Fruit fly (Drosophila melanogaster) whole organism, embryonic: ENCODE measurements around the gene CG15930.

ENCODE experiments used
- CG10366 ChIP-seq: fragments of 200-800 bp; sonication (Bioruptor generic); IDR thresholded peaks from 2 replicates; pipeline ENCODE4 v1.3.6; 2022; ENCODE audit warnings: missing biosample characterization, missing genetic modification characterization
- CG13287 ChIP-seq: fragments of 200-800 bp; sonication (Bioruptor generic); IDR thresholded peaks from 2 replicates; pipeline ENCODE4 v1.3.6; 2022; ENCODE audit warnings: missing biosample characterization, missing genetic modification characterization; ENCODE audit not compliant: partially characterized antibody
- CG14441 ChIP-seq: fragments of 200-800 bp; sonication (Bioruptor generic); IDR thresholded peaks from 2 replicates; pipeline ENCODE4 v1.3.6; 2022; ENCODE audit warnings: missing biosample characterization, missing genetic modification characterization
- CG14710 ChIP-seq: fragments of 200-800 bp; sonication (Bioruptor generic); optimal IDR thresholded peaks from 3 replicates; lab custom pipeline; 2019; ENCODE audit warnings: missing biosample characterization, mild to moderate bottlenecking, missing genetic modification characterization, moderate library complexity
- CG15514 ChIP-seq: fragments of 200-800 bp; sonication (Bioruptor generic); optimal IDR thresholded peaks from 3 replicates; lab custom pipeline; 2017; ENCODE audit warnings: missing biosample characterization, missing genetic modification characterization, mild to moderate bottlenecking, moderate library complexity, missing genetic modification reagents
- CG2116 ChIP-seq: fragments of 200-800 bp; sonication (Bioruptor generic); optimal IDR thresholded peaks from 3 replicates; lab custom pipeline; 2018; ENCODE audit warnings: missing biosample characterization, mild to moderate bottlenecking, missing genetic modification characterization
- CG2120 ChIP-seq: fragments of 200-800 bp; sonication (Bioruptor generic); optimal IDR thresholded peaks from 3 replicates; lab custom pipeline; 2016; ENCODE audit warnings: missing biosample characterization, missing genetic modification characterization
- CG2875 ChIP-seq: fragments of 200-800 bp; sonication (Bioruptor generic); optimal IDR thresholded peaks from 2 replicates; lab custom pipeline; 2017; ENCODE audit warnings: missing biosample characterization, mild to moderate bottlenecking, missing genetic modification characterization, missing genetic modification reagents
- CG31441 ChIP-seq: fragments of 200-800 bp; sonication (Bioruptor generic); IDR thresholded peaks from 2 replicates; pipeline ENCODE4 v1.3.6; 2022; ENCODE audit warnings: missing biosample characterization, missing genetic modification characterization
- CG3281 ChIP-seq: fragments of 200-800 bp; sonication (Bioruptor generic); optimal IDR thresholded peaks from 3 replicates; lab custom pipeline; 2017; ENCODE audit warnings: missing biosample characterization, mild to moderate bottlenecking, missing genetic modification characterization
- CG6791 ChIP-seq: fragments of 200-800 bp; sonication (Bioruptor generic); IDR thresholded peaks from 3 replicates; pipeline ENCODE4 v1.3.6; 2022; ENCODE audit warnings: missing biosample characterization, missing genetic modification characterization; ENCODE audit not compliant: partially characterized antibody
- CG6813 ChIP-seq: fragments of 200-800 bp; sonication (Bioruptor generic); optimal IDR thresholded peaks from 2 replicates; lab custom pipeline; 2017; ENCODE audit warnings: missing biosample characterization, missing genetic modification characterization, mild to moderate bottlenecking, moderate library complexity, missing genetic modification reagents
- CG9215 ChIP-seq: fragments of 200-800 bp; sonication (Bioruptor generic); IDR thresholded peaks from 2 replicates; pipeline ENCODE4 v1.3.6; 2022; ENCODE audit warnings: missing biosample characterization, missing genetic modification characterization
- CG9727 ChIP-seq: fragments of 200-800 bp; sonication (Bioruptor generic); optimal IDR thresholded peaks from 3 replicates; lab custom pipeline; 2017; ENCODE audit warnings: missing biosample characterization, mild to moderate bottlenecking, missing genetic modification characterization
- CoRest ChIP-seq: fragments of 200-800 bp; sonication (Bioruptor generic); optimal IDR thresholded peaks from 3 replicates; lab custom pipeline; 2018; ENCODE audit warnings: missing biosample characterization, mild to moderate bottlenecking, missing genetic modification characterization, moderate library complexity
- Deaf1 ChIP-seq: fragments of 200-800 bp; optimal IDR thresholded peaks from 3 replicates; lab custom pipeline; 2019; ENCODE audit warnings: missing biosample characterization, mild to moderate bottlenecking, missing genetic modification characterization, moderate library complexity
- Doc3 ChIP-seq: fragments of 200-800 bp; sonication (Bioruptor generic); IDR thresholded peaks from 3 replicates; pipeline ENCODE4 v1.3.6; 2022; ENCODE audit warnings: missing biosample characterization, missing genetic modification characterization; ENCODE audit not compliant: partially characterized antibody
- Dp ChIP-seq: fragments of 200-800 bp; sonication (Bioruptor generic); optimal IDR thresholded peaks from 2 replicates; lab custom pipeline; 2018; ENCODE audit warnings: missing biosample characterization, mild to moderate bottlenecking, missing genetic modification characterization, moderate library complexity
- Ets97D ChIP-seq: fragments of 200-800 bp; sonication (Bioruptor generic); optimal IDR thresholded peaks from 3 replicates; lab custom pipeline; 2016; ENCODE audit warnings: missing biosample characterization, missing genetic modification characterization
- Fer1 ChIP-seq: fragments of 200-800 bp; sonication (Bioruptor generic); optimal IDR thresholded peaks from 2 replicates; lab custom pipeline; 2017; ENCODE audit warnings: missing biosample characterization, mild to moderate bottlenecking, missing genetic modification characterization
- H15 ChIP-seq: fragments of 200-800 bp; sonication (Bioruptor generic); IDR thresholded peaks from 3 replicates; pipeline ENCODE4 v1.3.6; 2022; ENCODE audit warnings: missing biosample characterization, missing genetic modification characterization
- Hr39 ChIP-seq: fragments of >200 bp; optimal IDR thresholded peaks from 2 replicates; lab custom pipeline; 2017
- Lpt ChIP-seq: fragments of >200 bp; optimal IDR thresholded peaks from 2 replicates; lab custom pipeline; 2018; ENCODE audit warnings: missing biosample characterization, missing genetic modification characterization
- MESR4 ChIP-seq: fragments of 200-800 bp; sonication (Bioruptor generic); optimal IDR thresholded peaks from 2 replicates; lab custom pipeline; 2018; ENCODE audit warnings: missing biosample characterization, mild to moderate bottlenecking, missing genetic modification characterization, moderate library complexity
- MTF-1 ChIP-seq: fragments of 200-800 bp; sonication (Bioruptor generic); optimal IDR thresholded peaks from 2 replicates; lab custom pipeline; 2018; ENCODE audit warnings: missing biosample characterization, mild to moderate bottlenecking, missing genetic modification characterization, borderline replicate concordance
- Sox102F ChIP-seq: fragments of 200-800 bp; sonication (Bioruptor generic); optimal IDR thresholded peaks from 2 replicates; lab custom pipeline; 2018; ENCODE audit warnings: missing biosample characterization, mild to moderate bottlenecking, missing genetic modification characterization, moderate library complexity
- YL-1 ChIP-seq: fragments of 200-800 bp; sonication (Bioruptor generic); optimal IDR thresholded peaks from 3 replicates; lab custom pipeline; 2017; ENCODE audit warnings: missing biosample characterization, mild to moderate bottlenecking, missing genetic modification characterization
- al ChIP-seq: fragments of 200-800 bp; sonication (Bioruptor generic); IDR thresholded peaks from 2 replicates; pipeline ENCODE4 v1.3.6; 2022; ENCODE audit warnings: missing biosample characterization, missing genetic modification characterization
- amos ChIP-seq: fragments of 200-800 bp; sonication (Bioruptor generic); IDR thresholded peaks from 2 replicates; pipeline ENCODE4 v1.3.6; 2022; ENCODE audit warnings: missing biosample characterization, missing genetic modification characterization; ENCODE audit not compliant: partially characterized antibody
- ap ChIP-seq: fragments of 200-800 bp; sonication (Bioruptor generic); IDR thresholded peaks from 2 replicates; pipeline ENCODE4 v1.3.6; 2022; ENCODE audit warnings: missing biosample characterization, missing genetic modification characterization
- chinmo ChIP-seq: fragments of 200-800 bp; sonication (Bioruptor generic); IDR thresholded peaks from 4 replicates; pipeline ENCODE4 v1.3.6; 2022; ENCODE audit warnings: missing biosample characterization, missing genetic modification characterization; ENCODE audit not compliant: partially characterized antibody
- dm ChIP-seq: fragments of 200-800 bp; sonication (Bioruptor generic); optimal IDR thresholded peaks from 3 replicates; lab custom pipeline; 2016; ENCODE audit warnings: missing biosample characterization, missing genetic modification characterization
- exex ChIP-seq: fragments of 200-800 bp; sonication (Bioruptor generic); optimal IDR thresholded peaks from 4 replicates; lab custom pipeline; 2018; ENCODE audit warnings: missing biosample characterization, mild to moderate bottlenecking, missing genetic modification characterization, moderate library complexity
- grau ChIP-seq: fragments of 200-800 bp; optimal IDR thresholded peaks from 3 replicates; lab custom pipeline; 2019; ENCODE audit warnings: missing biosample characterization, mild to moderate bottlenecking, missing genetic modification characterization, moderate library complexity
- her ChIP-seq: fragments of 200-800 bp; sonication (Bioruptor generic); optimal IDR thresholded peaks from 2 replicates; lab custom pipeline; 2016; ENCODE audit warnings: missing biosample characterization, missing genetic modification characterization
- hkb ChIP-seq, 2 experiments: fragments of 200-800 bp in 1 of 2; fragments of >200 bp in 1 of 2; sonication (Bioruptor generic) in 1 of 2; IDR thresholded peaks in 1 of 2; optimal IDR thresholded peaks in 1 of 2; 2 replicates each; pipeline versions ENCODE4 v1.3.6 to Lab custom; 2017 to 2022; ENCODE audit warnings: missing biosample characterization in 1 of 2, missing genetic modification characterization in 1 of 2
- maf-S ChIP-seq: fragments of 200-800 bp; sonication (Bioruptor generic); optimal IDR thresholded peaks from 2 replicates; lab custom pipeline; 2016; ENCODE audit warnings: missing biosample characterization, missing genetic modification characterization
- mirr ChIP-seq: fragments of 200-800 bp; sonication (Bioruptor generic); optimal IDR thresholded peaks from 3 replicates; lab custom pipeline; 2018; ENCODE audit warnings: missing biosample characterization, mild to moderate bottlenecking, missing genetic modification characterization
- mld ChIP-seq: fragments of 200-800 bp; sonication (Bioruptor generic); IDR thresholded peaks from 3 replicates; pipeline ENCODE4 v1.3.6; 2022; ENCODE audit warnings: missing biosample characterization, missing genetic modification characterization; ENCODE audit not compliant: partially characterized antibody
- pb ChIP-seq: fragments of 200-800 bp; sonication (Bioruptor generic); optimal IDR thresholded peaks from 3 replicates; lab custom pipeline; 2016; ENCODE audit warnings: missing biosample characterization, missing genetic modification characterization
- pho ChIP-seq: fragments of 200-800 bp; sonication (Bioruptor generic); optimal IDR thresholded peaks from 2 replicates; lab custom pipeline; 2016; ENCODE audit warnings: missing biosample characterization, missing genetic modification characterization
- prd ChIP-seq, 3 experiments: fragments of >200 bp in 2 of 3; fragments of 200-800 bp in 1 of 3; sonication (Bioruptor generic) in 1 of 3; optimal IDR thresholded peaks in 2 of 3; IDR thresholded peaks in 1 of 3; 2 replicates in 2 of 3; 3 replicates in 1 of 3; pipeline versions ENCODE4 v1.3.6 to Lab custom; 2017 to 2022; ENCODE audit warnings: missing biosample characterization in 1 of 3, missing genetic modification characterization in 1 of 3
- ranshi ChIP-seq: fragments of 200-800 bp; sonication (Bioruptor generic); IDR thresholded peaks from 2 replicates; pipeline ENCODE4 v1.3.6; 2022; ENCODE audit warnings: missing biosample characterization, missing genetic modification characterization
- sens-2 ChIP-seq: fragments of 200-800 bp; sonication (Bioruptor generic); IDR thresholded peaks from 2 replicates; pipeline ENCODE4 v1.3.6; 2022; ENCODE audit warnings: missing biosample characterization, missing genetic modification characterization
- sim ChIP-seq: fragments of 200-800 bp; sonication (Bioruptor generic); IDR thresholded peaks from 2 replicates; pipeline ENCODE4 v1.3.6; 2022; ENCODE audit warnings: missing biosample characterization, missing genetic modification characterization
- slou ChIP-seq: fragments of 200-800 bp; sonication (Bioruptor generic); optimal IDR thresholded peaks from 3 replicates; lab custom pipeline; 2016; ENCODE audit warnings: missing biosample characterization, missing genetic modification characterization
- ssp ChIP-seq: fragments of 200-800 bp; sonication (Bioruptor generic); IDR thresholded peaks from 2 replicates; pipeline ENCODE4 v1.3.6; 2022; ENCODE audit warnings: missing biosample characterization, missing genetic modification characterization
- trem ChIP-seq: fragments of 200-800 bp; optimal IDR thresholded peaks from 3 replicates; lab custom pipeline; 2019; ENCODE audit warnings: missing biosample characterization, mild to moderate bottlenecking, missing genetic modification characterization, moderate library complexity
- yki ChIP-seq: fragments of >200 bp; optimal IDR thresholded peaks from 3 replicates; lab custom pipeline; 2018

CG15930 gene

dm6 chrX:5311838-5312339 is 5.2 kb downstream of the CG15930 start, which contains the start of the genes TrxT and dhd (continued):
- TF ChIP-seq CG31441 (no peak), CG13287 (GFP tag; lab: Robert Waterston, UW) (peak; percentile 77), al (GFP tag; lab: Robert Waterston, UW) (no peak), CG14710 (tag; lab: Kevin White, UChicago) (peak; percentile 34), ap (GFP tag; lab: Robert Waterston, UW) (no peak), Sox102F (no peak), CG2120 (GFP tag; lab: Kevin White, UChicago) (peak; percentile 40), chinmo (0 out of 4 replicates have a peak, but pooled peaks have one; percentile 62), Doc3 (peak; percentile 42; the same call in 1 of the 3 replicates), CG15514 (GFP tag; lab: Kevin White, UChicago) (peak; percentile 62), CG9215 (GFP tag; lab: Robert Waterston, UW) (no peak), maf-S (GFP tag; lab: Kevin White, UChicago) (no peak), CG2116 (GFP tag; lab: Kevin White, UChicago) (peak; percentile 42), ssp (peak; percentile 21; the same call in 1 of the 2 replicates), Deaf1 (tag; lab: Kevin White, UChicago) (no peak), Ets97D (GFP tag; lab: Kevin White, UChicago) (peak; percentile 96), CG9727 (GFP tag; lab: Kevin White, UChicago) (peak; percentile 21), CG2875 (GFP tag; lab: Kevin White, UChicago) (no peak), pho (GFP tag; lab: Kevin White, UChicago) (peak; percentile 17), sens-2 (GFP tag; lab: Robert Waterston, UW) (no peak), CG14441 (peak; percentile 37; the same call in 1 of the 2 replicates), trem (tag; lab: Kevin White, UChicago) (peak; percentile 15), slou (GFP tag; lab: Kevin White, UChicago) (no peak), grau (tag; lab: Kevin White, UChicago) (peak; percentile 22), CG3281 (GFP tag; lab: Kevin White, UChicago) (peak; percentile 16), CG6791 (peak; percentile 70), YL-1 (GFP tag; lab: Kevin White, UChicago) (peak; percentile 34), ranshi (GFP tag; lab: Robert Waterston, UW) (peak; percentile 19; the same call in 1 of the 2 replicates), exex (tag; lab: Kevin White, UChicago) (no peak), mld (GFP tag; lab: Robert Waterston, UW) (0 out of 3 replicates have a peak, but pooled peaks have one; percentile 38), CoRest (tag; lab: Kevin White, UChicago) (peak; percentile 77), H15 (GFP tag; lab: Robert Waterston, UW) (no peak), Lpt (GFP tag; lab: Kevin White, UChicago) (no peak), mirr (GFP tag; lab: Kevin White, UChicago) (peak; percentile 25), MTF-1 (GFP tag; lab: Kevin White, UChicago) (peak; percentile 33), her (GFP tag; lab: Kevin White, UChicago) (peak; percentile 7), CG10366 (GFP tag; lab: Robert Waterston, UW) (0 out of 2 replicates have a peak, but pooled peaks have one; percentile 18), CG6813 (peak; percentile 41), hkb (optimal IDR thresholded peaks at IDR 0.05; lab: Kevin White, UChicago) (no peak), hkb (GFP tag; IDR thresholded peaks at IDR 0.05; lab: Robert Waterston, UW) (peak; percentile 40; the same call in 1 of the 2 replicates), amos (peak; percentile 54; the same call in 1 of the 2 replicates), Fer1 (GFP tag; lab: Kevin White, UChicago) (peak; percentile 50), Hr39 (no peak), prd (optimal IDR thresholded peaks at IDR 0.05; lab: Kevin White, UChicago) (no peak), prd (GFP tag; IDR thresholded peaks at IDR 0.05; lab: Robert Waterston, UW) (peak; percentile 39; the same call in 1 of the 3 replicates), MESR4 (GFP tag; lab: Kevin White, UChicago) (peak; percentile 5), sim (GFP tag; lab: Robert Waterston, UW) (no peak), pb (GFP tag; lab: Kevin White, UChicago) (peak; percentile 19), dm (GFP tag; lab: Kevin White, UChicago) (peak; percentile 89), yki (lab: Kevin White, UChicago) (no peak), Dp (GFP tag; lab: Kevin White, UChicago) (peak; percentile 75)
